Worm (Caenorhabditis elegans) whole organism, L3 larva: ENCODE results near the gene lgc-5.

ENCODE experiments used
- R02D3.7 ChIP-seq: fragments of 150-350 bp; optimal IDR thresholded peaks from 2 replicates; lab custom pipeline; 2014; ENCODE audit warnings: missing biosample characterization, missing genetic modification characterization
- aly-2 ChIP-seq: fragments of 150-350 bp; optimal IDR thresholded peaks from 2 replicates; lab custom pipeline; 2014; ENCODE audit warnings: missing biosample characterization, missing genetic modification characterization
- ama-1 ChIP-seq: fragments of 150-350 bp; optimal IDR thresholded peaks from 2 replicates; lab custom pipeline; 2018
- ceh-16 ChIP-seq: sonication (generic microtip); optimal IDR thresholded peaks from 2 replicates; lab custom pipeline; 2017; ENCODE audit warnings: missing biosample characterization, missing genetic modification characterization
- ceh-28 ChIP-seq: fragments of 150-350 bp; optimal IDR thresholded peaks from 2 replicates; lab custom pipeline; 2014; ENCODE audit warnings: missing biosample characterization, missing genetic modification reagents, missing genetic modification characterization
- ceh-9 ChIP-seq: sonication (generic microtip); optimal IDR thresholded peaks from 2 replicates; lab custom pipeline; 2018; ENCODE audit warnings: missing biosample characterization, missing genetic modification characterization
- egl-27 ChIP-seq: sonication (generic microtip); optimal IDR thresholded peaks from 4 replicates; lab custom pipeline; 2017; ENCODE audit warnings: missing biosample characterization, missing genetic modification reagents, missing genetic modification characterization
- egl-5 ChIP-seq: fragments of 150-350 bp; optimal IDR thresholded peaks from 2 replicates; lab custom pipeline; 2017; ENCODE audit warnings: missing biosample characterization, missing genetic modification reagents, missing genetic modification characterization, inconsistent platforms
- elt-1 ChIP-seq: fragments of 150-350 bp; optimal IDR thresholded peaks from 2 replicates; lab custom pipeline; 2014; ENCODE audit warnings: missing biosample characterization, missing genetic modification characterization
- elt-3 ChIP-seq, 3 experiments: fragments of 150-350 bp in 1 of 3; sonication (generic microtip) in 2 of 3; optimal IDR thresholded peaks; 2 replicates in 2 of 3; 4 replicates in 1 of 3; lab custom pipeline; 2014 to 2017; ENCODE audit warnings: missing biosample characterization in 3 of 3, missing genetic modification characterization in 3 of 3
- eor-1 ChIP-seq, 2 experiments: fragments of 150-350 bp; optimal IDR thresholded peaks; 2 replicates each; lab custom pipeline; 2014 to 2018; ENCODE audit warnings: missing biosample characterization in 2 of 2, missing genetic modification characterization in 2 of 2
- fkh-10 ChIP-seq: sonication (generic microtip); optimal IDR thresholded peaks from 2 replicates; lab custom pipeline; 2017; ENCODE audit warnings: missing biosample characterization, missing genetic modification reagents, missing genetic modification characterization
- fkh-2 ChIP-seq: fragments of 150-350 bp; optimal IDR thresholded peaks from 2 replicates; lab custom pipeline; 2014; ENCODE audit warnings: missing biosample characterization, missing genetic modification reagents, missing genetic modification characterization
- jun-1 ChIP-seq: fragments of 150-350 bp; optimal IDR thresholded peaks from 2 replicates; lab custom pipeline; 2014; ENCODE audit warnings: missing biosample characterization, missing genetic modification reagents, missing genetic modification characterization
- lin-15B ChIP-seq: fragments of 150-350 bp; optimal IDR thresholded peaks from 2 replicates; lab custom pipeline; 2014; ENCODE audit warnings: missing biosample characterization, missing genetic modification characterization
- lin-39 ChIP-seq: fragments of 150-350 bp; optimal IDR thresholded peaks from 2 replicates; lab custom pipeline; 2018; ENCODE audit warnings: missing biosample characterization, missing genetic modification reagents, missing genetic modification characterization
- lsy-12 ChIP-seq: sonication (generic microtip); optimal IDR thresholded peaks from 2 replicates; lab custom pipeline; 2016; ENCODE audit warnings: mild to moderate bottlenecking, missing genetic modification characterization, missing compliant biosample characterization
- nfya-1 ChIP-seq: sonication (generic microtip); optimal IDR thresholded peaks from 2 replicates; lab custom pipeline; 2017; ENCODE audit warnings: missing genetic modification characterization, mild to moderate bottlenecking, missing compliant biosample characterization, antibody characterized with exemption, moderate library complexity; ENCODE audit not compliant: insufficient read depth
- nhr-11 ChIP-seq: fragments of 150-350 bp; optimal IDR thresholded peaks from 2 replicates; lab custom pipeline; 2014; ENCODE audit warnings: missing biosample characterization, missing genetic modification characterization
- nhr-23 ChIP-seq: fragments of 150-350 bp; optimal IDR thresholded peaks from 2 replicates; lab custom pipeline; 2014; ENCODE audit warnings: missing biosample characterization, missing genetic modification reagents, missing genetic modification characterization
- nhr-25 ChIP-seq: sonication (generic microtip); optimal IDR thresholded peaks from 2 replicates; lab custom pipeline; 2017; ENCODE audit warnings: missing biosample characterization, missing genetic modification characterization
- nhr-28 ChIP-seq: fragments of 150-350 bp; optimal IDR thresholded peaks from 2 replicates; lab custom pipeline; 2014; ENCODE audit warnings: missing biosample characterization, missing genetic modification characterization
- nhr-43 ChIP-seq: sonication (generic microtip); optimal IDR thresholded peaks from 2 replicates; lab custom pipeline; 2016; ENCODE audit warnings: mild to moderate bottlenecking, missing genetic modification characterization, missing compliant biosample characterization; ENCODE audit not compliant: poor library complexity, severe bottlenecking
- nhr-76 ChIP-seq: fragments of 150-350 bp; sonication (generic microtip); optimal IDR thresholded peaks from 5 replicates; lab custom pipeline; 2014; ENCODE audit warnings: missing biosample characterization, missing genetic modification characterization
- pha-4 ChIP-seq: fragments of 150-350 bp; optimal IDR thresholded peaks from 2 replicates; lab custom pipeline; 2014; ENCODE audit warnings: missing biosample characterization, missing genetic modification reagents, missing genetic modification characterization
- pqm-1 ChIP-seq: fragments of 150-350 bp; optimal IDR thresholded peaks from 2 replicates; lab custom pipeline; 2017; ENCODE audit warnings: missing biosample characterization, missing genetic modification characterization, inconsistent platforms
- skn-1 ChIP-seq: fragments of 150-350 bp; optimal IDR thresholded peaks from 2 replicates; lab custom pipeline; 2014; ENCODE audit warnings: missing biosample characterization, missing genetic modification characterization
- unc-39 ChIP-seq: sonication (generic microtip); optimal IDR thresholded peaks from 4 replicates; lab custom pipeline; 2017; ENCODE audit warnings: missing biosample characterization, missing genetic modification characterization
- ztf-4 ChIP-seq: fragments of 150-350 bp; optimal IDR thresholded peaks from 2 replicates; lab custom pipeline; 2014; ENCODE audit warnings: missing biosample characterization, missing genetic modification characterization

lgc-5 gene

DNA sequence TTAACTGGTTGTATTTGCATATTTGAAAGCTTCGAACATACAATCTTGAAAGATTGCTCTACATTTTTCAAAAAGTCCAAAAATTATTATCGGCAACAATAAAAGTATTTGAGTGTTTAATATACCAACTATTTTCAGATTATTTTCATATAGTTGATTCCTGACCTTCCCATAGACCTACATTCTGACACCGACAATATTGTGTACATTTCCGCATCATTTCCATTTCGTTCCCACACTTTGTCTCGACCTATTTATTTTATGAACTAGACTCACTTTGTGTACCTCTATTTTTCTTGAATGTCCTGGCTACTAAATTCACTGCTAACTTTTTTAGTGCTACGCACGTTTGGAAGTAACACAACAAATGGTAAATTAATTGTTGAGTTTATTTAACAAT lies at the start of gene lgc-5:
Gene lgc-5 (plus strand): TSS at position 301 of the 400 bp plus-strand sequence.
- TF ChIP-seq fkh-2 (tag; lab: Kevin White, UChicago) = no peak
- TF ChIP-seq ama-1 = no peak
- TF ChIP-seq nhr-11 (tag; lab: Kevin White, UChicago) = no peak
- TF ChIP-seq lsy-12 (tag; lab: Kevin White, UChicago) = no peak
- TF ChIP-seq nfya-1 = no peak
- no peak for TF ChIP-seq eor-1 (tag; optimal IDR thresholded peaks at IDR 0.05; lab: Kevin White, UChicago)
- no peak for TF ChIP-seq nhr-43
- TF ChIP-seq ceh-28 (tag; lab: Kevin White, UChicago) = no peak
- no peak for TF ChIP-seq pqm-1 (tag; lab: Kevin White, UChicago)
- TF ChIP-seq nhr-25 (tag; lab: Kevin White, UChicago) = no peak
- no peak for TF ChIP-seq unc-39 (tag; lab: Kevin White, UChicago)
- no peak for TF ChIP-seq elt-1 (tag; lab: Kevin White, UChicago)
- TF ChIP-seq nhr-76 (tag; lab: Kevin White, UChicago) = no peak
- no peak for TF ChIP-seq ceh-16 (tag; lab: Kevin White, UChicago)
- no peak for TF ChIP-seq R02D3.7

DNA sequence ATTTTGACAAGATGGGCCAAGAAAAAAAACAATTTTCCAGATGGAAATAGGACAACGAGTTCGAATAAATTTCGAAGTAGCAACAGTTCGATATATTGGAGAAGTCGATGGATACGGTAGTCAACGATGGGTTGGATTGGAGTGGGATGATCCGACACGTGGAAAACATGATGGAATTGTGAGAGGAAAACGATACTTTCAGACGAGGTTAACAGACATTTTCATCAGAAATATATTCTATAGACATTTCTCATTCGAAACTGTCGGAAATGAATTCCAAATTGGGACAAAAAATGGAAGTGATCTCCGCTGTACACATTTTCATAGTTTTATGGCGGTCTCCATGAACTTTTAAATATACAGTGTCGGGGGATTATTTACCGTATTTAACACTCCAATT lies 47.8 kb upstream of the lgc-5 start, which contains the start of gene tbce-1:
Gene tbce-1 (plus strand): TSS at position 41 of the 400 bp plus-strand sequence.
- TF ChIP-seq lin-39 (tag; lab: Kevin White, UChicago) = no peak
- peak; percentile 18 for TF ChIP-seq ama-1
- TF ChIP-seq, all 47 proteins: peak for 1

DNA sequence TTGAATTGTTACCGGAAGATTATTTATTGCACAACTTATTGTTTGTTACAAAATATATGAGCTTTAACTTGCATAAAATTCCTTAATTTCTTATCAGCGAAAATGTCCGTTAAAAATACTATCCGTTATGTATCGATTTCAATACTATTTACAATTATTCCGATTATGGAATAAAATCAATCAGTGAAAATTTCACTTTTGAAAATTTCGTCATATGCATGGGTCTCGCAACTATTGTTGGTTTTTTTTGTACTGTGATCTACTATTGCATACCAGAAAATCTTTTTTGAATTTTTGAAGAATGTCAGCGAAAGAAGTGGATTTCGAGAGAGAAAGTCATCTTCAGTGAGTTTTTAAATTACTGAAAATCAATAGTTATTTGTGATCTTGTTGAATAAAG lies 45.3 kb upstream of the lgc-5 start, which contains the start of gene nprl-3:
Gene nprl-3 (plus strand): TSS at position 301 of the 400 bp plus-strand sequence.
- TF ChIP-seq elt-1 (tag; lab: Kevin White, UChicago) (no peak), ceh-9 (no peak), fkh-2 (tag; lab: Kevin White, UChicago) (no peak), ama-1 (no peak), skn-1 (tag; lab: Kevin White, UChicago) (no peak), jun-1 (tag; lab: Kevin White, UChicago) (no peak), fkh-10 (GFP tag; lab: Kevin White, UChicago) (no peak), egl-5 (tag; lab: Kevin White, UChicago) (no peak), ztf-4 (no peak), nfya-1 (no peak), ceh-28 (tag; lab: Kevin White, UChicago) (no peak), pqm-1 (tag; lab: Kevin White, UChicago) (no peak)

DNA sequence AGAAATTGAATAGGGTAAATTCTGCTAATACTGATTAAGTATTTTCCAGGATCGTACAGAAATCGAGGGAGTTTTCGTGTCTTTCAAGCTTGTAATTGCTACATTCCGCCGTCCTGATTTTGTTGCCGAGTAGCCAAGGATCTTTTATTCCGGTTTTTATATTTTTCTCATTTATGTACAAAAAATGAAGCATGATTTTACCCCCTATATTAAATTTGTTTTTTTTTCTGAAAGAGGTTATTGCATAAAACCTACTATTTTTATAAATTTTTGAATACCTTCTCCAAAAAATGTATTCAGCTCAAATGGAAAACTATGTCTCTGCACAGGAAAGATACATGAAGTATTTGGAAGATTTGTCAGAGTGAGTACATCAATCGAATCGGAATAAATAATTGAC lies 42.8 kb upstream of the lgc-5 start, which contains the start of gene F35H10.6:
Gene F35H10.6 (plus strand): TSS at position 301 of the 400 bp plus-strand sequence.
- TF ChIP-seq nhr-28 (tag; lab: Kevin White, UChicago) (no peak), ztf-4 (no peak), lsy-12 (tag; lab: Kevin White, UChicago) (no peak), ceh-9 (no peak)

DNA sequence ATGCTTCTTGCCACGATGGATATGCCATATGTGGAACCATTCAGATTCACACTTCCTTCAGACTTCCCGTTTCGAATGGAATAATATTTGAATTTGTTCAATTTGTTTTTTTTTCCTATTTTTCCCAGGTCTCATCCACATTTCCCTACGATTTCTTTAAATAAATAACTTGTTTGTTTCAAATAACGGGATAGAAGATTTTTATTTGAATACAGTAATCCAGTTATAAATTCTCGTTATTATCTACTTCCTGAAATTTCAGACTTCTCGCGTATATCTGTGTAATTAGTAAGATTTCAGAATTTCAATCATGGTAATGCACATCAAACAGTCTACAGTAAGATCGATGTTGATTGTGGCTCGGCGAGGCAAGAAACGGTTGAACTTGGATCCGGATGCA lies 42.0 kb upstream of the lgc-5 start, which contains the start of gene F35H10.5:
Gene F35H10.5 (plus strand): TSS at position 301 of the 400 bp plus-strand sequence.
- no peak for TF ChIP-seq eor-1 (tag; optimal IDR thresholded peaks at IDR 0.05; lab: Kevin White, UChicago)
- TF ChIP-seq ama-1 = no peak
- no peak for TF ChIP-seq nhr-43
- no peak for TF ChIP-seq unc-39 (tag; lab: Kevin White, UChicago)
- TF ChIP-seq pha-4 = no peak
- no peak for TF ChIP-seq egl-27
- no peak for TF ChIP-seq elt-1 (tag; lab: Kevin White, UChicago)

DNA sequence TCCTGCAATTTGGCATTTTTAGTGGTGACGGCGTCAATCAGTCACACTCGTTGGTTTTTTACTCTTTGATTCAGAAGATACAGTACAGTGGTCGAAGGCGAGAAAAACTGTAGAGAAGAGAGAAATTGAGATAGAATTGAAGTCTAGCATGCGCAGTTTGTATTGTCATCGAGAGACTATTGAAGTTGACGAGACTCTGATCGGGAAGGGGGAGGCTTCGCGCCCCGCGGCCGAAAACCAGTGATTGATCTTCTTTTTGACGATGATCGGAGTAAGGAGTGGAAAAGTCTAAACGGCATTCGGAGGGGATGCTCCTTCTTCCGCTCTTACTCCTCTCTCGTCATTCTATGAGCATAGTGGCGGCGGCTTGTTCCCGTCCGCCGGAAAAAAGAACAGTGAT lies 40.6 kb upstream of the lgc-5 start:
- no peak for TF ChIP-seq R02D3.7
- TF ChIP-seq nhr-25 (tag; lab: Kevin White, UChicago) = peak; percentile 71
- TF ChIP-seq pha-4 = no peak
- no peak for TF ChIP-seq lin-15B (tag; lab: Kevin White, UChicago)
- TF ChIP-seq elt-3 (tag; optimal IDR thresholded peaks at IDR 0.05; lab: Kevin White, UChicago) = peak in 1 of 3 experiments; percentile 9
- TF ChIP-seq aly-2 (tag; lab: Kevin White, UChicago) = no peak
- peak; percentile 16 for TF ChIP-seq nhr-23
- no peak for TF ChIP-seq nhr-11 (tag; lab: Kevin White, UChicago)
- TF ChIP-seq jun-1 (tag; lab: Kevin White, UChicago) = no peak
- peak; percentile 10 for TF ChIP-seq nhr-43
